Worm (Caenorhabditis elegans): Measurements from ENCODE around the gene T20G5.9.

- TF ChIP-seq hmg-4 (GFP tag; optimal IDR thresholded peaks at IDR 0.05) (no peak), tbx-11 (GFP tag; IDR thresholded peaks at IDR 0.05) (no peak), F13C5.2 (tag; optimal IDR thresholded peaks at IDR 0.05) (no peak), hmbx-1 (tag; optimal IDR thresholded peaks at IDR 0.05) (no peak), ama-1 (optimal IDR thresholded peaks at IDR 0.05) (no peak), flt-1 (GFP tag; IDR thresholded peaks at IDR 0.05) (no peak), tra-4 (tag; optimal IDR thresholded peaks at IDR 0.05) (no peak)
Measured at ce11 chrIII:10194569-10194968, 15.1 kb upstream of the T20G5.9 start.

All from whole organism, early embryonic.